Worm (Caenorhabditis elegans) whole organism, L3 larva: ENCODE results near the gene ttc-36.
"Not testable (repeated sequence)": the region's sequence is repeated elsewhere in the genome, so short reads cannot be mapped to it uniquely, and the experiment has no call there.

ENCODE experiments used
- fkh-10 ChIP-seq: sonication (generic microtip); optimal IDR thresholded peaks from 2 replicates; lab custom pipeline; 2017; ENCODE audit warnings: missing biosample characterization, missing genetic modification reagents, missing genetic modification characterization
- nfya-1 ChIP-seq: sonication (generic microtip); optimal IDR thresholded peaks from 2 replicates; lab custom pipeline; 2017; ENCODE audit warnings: missing genetic modification characterization, mild to moderate bottlenecking, missing compliant biosample characterization, antibody characterized with exemption, moderate library complexity; ENCODE audit not compliant: insufficient read depth
- nhr-237 ChIP-seq: fragments of 150-350 bp; optimal IDR thresholded peaks from 2 replicates; lab custom pipeline; 2014; ENCODE audit warnings: missing biosample characterization, missing genetic modification characterization

ce11 chrII:10033163-10033871 lies 3.3 kb downstream of the ttc-36 start, which contains the start of gene mtcu-2:
- not testable (repeated sequence) for TF ChIP-seq fkh-10, nhr-237
- TF ChIP-seq nfya-1 (tag; lab: Kevin White, UChicago): peak; percentile 74
